Worm (Caenorhabditis elegans): Measurements from ENCODE around the gene ceh-75.

Gene ceh-75

DNA sequence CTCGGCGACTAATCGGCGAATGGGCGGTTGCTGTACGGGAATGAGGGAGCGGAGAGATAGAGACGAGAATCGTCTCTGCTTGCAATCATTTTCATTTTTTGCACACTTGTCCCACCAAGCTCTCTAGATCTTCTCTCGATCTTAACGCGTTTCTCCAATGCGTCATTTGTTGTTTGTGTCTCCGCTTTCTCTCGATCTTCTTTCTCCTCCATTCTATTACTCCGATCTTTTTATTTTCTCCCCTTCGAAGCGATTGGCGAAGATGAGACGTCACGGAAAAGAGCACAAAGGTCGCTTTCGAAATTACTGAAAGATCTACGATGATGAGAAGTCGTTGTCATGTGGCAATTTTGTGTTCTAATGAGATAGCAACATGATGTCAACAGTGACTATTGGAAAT lies 37.5 kb downstream of the ceh-75 start (continued):
- TF ChIP-seq unc-62 (GFP tag; optimal IDR thresholded peaks at IDR 0.05) = no peak
- TF ChIP-seq F16B12.6 (tag; optimal IDR thresholded peaks at IDR 0.05) = no peak

DNA sequence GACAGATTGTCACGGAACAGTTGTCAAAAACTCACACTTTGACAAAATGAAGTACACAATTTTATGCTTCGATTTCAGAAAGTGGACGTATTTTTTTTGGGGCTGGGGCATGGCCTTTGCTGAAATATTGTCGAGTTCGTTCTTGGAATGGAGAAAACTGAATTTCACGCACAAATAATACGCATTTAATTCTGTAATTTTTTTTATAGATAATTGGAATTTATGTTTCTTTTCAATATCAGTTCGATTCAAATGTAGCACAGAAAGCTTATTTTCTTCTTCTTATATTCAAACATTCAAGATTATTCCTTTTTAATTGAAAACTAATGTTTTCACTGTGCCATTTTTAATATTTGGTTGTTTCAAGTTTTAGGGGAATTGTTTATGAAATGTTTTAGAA lies 39.2 kb downstream of the ceh-75 start, which contains the start of gene T07C12.10:
Gene T07C12.10, minus strand, starts transcription at position 101 of the 400 bp plus-strand sequence.
- TF ChIP-seq irx-1 (tag; optimal IDR thresholded peaks at IDR 0.05) = no peak
- TF ChIP-seq lir-3 (tag; optimal IDR thresholded peaks at IDR 0.05; ENCODE audit: poor library complexity) = no peak
- TF ChIP-seq nhr-237 (tag; optimal IDR thresholded peaks at IDR 0.05) = no peak
- no peak for TF ChIP-seq lin-35 (GFP tag; optimal IDR thresholded peaks at IDR 0.05)
- no peak for TF ChIP-seq lin-39 (tag; optimal IDR thresholded peaks at IDR 0.05)
- TF ChIP-seq mep-1 (tag; optimal IDR thresholded peaks at IDR 0.05) = no peak
- no peak for TF ChIP-seq lin-14 (GFP tag; optimal IDR thresholded peaks at IDR 0.05)
- no peak for TF ChIP-seq sup-37 (GFP tag; optimal IDR thresholded peaks at IDR 0.05)

DNA sequence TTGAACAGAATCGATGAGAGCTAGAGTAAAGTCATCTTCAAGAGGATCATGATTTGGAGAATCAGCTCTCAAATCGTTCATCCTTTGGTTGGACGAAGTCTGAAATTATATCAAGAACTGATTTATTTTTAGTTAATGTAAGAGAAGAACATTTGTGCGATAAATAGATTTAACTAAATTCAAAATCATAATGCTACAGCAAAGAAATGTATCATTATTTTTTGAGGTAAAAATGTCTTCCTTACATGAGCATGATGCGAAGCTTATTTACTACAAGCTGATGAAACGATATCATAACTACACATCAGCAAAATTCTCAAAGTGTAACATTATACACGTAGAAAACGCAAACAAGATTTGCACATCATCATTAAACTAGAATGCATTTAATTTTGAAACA lies 41.3 kb downstream of the ceh-75 start, which contains the start of gene madf-4:
Gene madf-4, minus strand, starts transcription at position 101 of the 400 bp plus-strand sequence.
- no peak for TF ChIP-seq elt-3 (tag; optimal IDR thresholded peaks at IDR 0.05)
- no peak for TF ChIP-seq blmp-1 (tag; optimal IDR thresholded peaks at IDR 0.05)
- TF ChIP-seq nhr-20 (tag; optimal IDR thresholded peaks at IDR 0.05) = no peak
- TF ChIP-seq egl-27 (tag; optimal IDR thresholded peaks at IDR 0.05) = no peak
- no peak for TF ChIP-seq elt-2 (tag; optimal IDR thresholded peaks at IDR 0.05)
- TF ChIP-seq hpl-2 (GFP tag; optimal IDR thresholded peaks at IDR 0.05) = no peak
- no peak for TF ChIP-seq C34B4.2 (tag; optimal IDR thresholded peaks at IDR 0.05)
- TF ChIP-seq nhr-19 (GFP tag; conservative IDR thresholded peaks at IDR 0.05) = no peak
- no peak for TF ChIP-seq sox-4 (tag; optimal IDR thresholded peaks at IDR 0.05)
- no peak for TF ChIP-seq unc-86 (tag; optimal IDR thresholded peaks at IDR 0.05)
- TF ChIP-seq lin-35 (GFP tag; optimal IDR thresholded peaks at IDR 0.05) = no peak

DNA sequence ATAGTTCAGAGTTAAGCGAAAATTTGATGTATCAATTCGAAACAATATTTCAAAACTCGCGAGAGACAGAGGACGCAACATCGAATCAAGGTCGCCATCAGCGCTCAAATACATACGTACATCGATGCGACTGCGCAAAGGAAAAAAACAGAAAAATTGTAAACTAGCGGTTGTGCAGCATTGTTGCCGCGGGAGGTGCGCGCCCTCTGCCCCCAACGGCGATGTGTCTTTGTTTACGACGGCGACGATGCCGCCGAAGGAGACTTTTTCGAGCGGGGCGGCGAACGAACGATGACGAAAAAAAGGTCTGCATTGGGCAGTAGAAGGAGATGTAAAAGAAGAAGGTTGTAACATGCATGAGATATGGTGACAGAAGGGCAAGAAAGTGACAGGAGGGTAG lies 41.8 kb downstream of the ceh-75 start:
- TF ChIP-seq nhr-85 (tag) (peak; percentile 81), efl-1 (optimal IDR thresholded peaks at IDR 0.05) (no peak), efl-1 (GFP tag; optimal IDR thresholded peaks at IDR 0.05 in 1 of 2) (peak in 1 of 2 experiments; percentile 3), ces-1 (GFP tag; optimal IDR thresholded peaks at IDR 0.05) (no peak), lin-14 (GFP tag; optimal IDR thresholded peaks at IDR 0.05) (peak; percentile 64)

DNA sequence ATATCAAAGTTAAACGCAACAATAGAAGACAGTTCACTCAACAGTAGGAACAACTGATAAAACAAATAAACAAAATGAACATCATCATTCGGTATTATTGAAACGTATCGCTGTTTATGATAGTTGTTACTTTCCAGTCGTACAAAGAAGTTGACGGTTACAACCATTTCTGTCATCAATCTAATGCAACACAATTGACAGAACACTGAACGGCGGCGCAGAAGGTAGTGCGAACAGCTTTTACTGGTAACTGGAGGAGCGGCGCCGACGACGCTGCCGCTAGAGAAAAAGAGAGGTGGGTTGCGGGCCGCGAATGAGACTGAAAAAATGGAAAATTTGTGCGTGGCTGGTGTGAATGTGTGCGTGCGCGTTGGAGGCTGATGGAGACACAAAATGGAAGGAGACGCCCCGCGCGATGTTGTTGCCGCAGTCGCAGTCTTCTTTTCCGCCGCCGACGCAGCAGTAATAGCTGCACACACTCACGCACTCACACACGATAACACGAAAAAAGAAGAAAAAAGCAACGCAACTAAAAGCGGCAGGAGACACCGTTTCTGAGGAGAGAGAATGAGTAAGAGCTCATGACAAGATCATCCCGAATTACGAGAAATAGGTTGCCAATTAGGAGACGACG lies 43.1 kb downstream of the ceh-75 start:
- TF ChIP-seq lin-14 (GFP tag; optimal IDR thresholded peaks at IDR 0.05) (peak; percentile 54), dsc-1 (tag; optimal IDR thresholded peaks at IDR 0.05) (peak; percentile 32), nhr-19 (GFP tag; conservative IDR thresholded peaks at IDR 0.05) (no peak), tbx-2 (tag; optimal IDR thresholded peaks at IDR 0.05) (no peak), lsy-2 (tag; optimal IDR thresholded peaks at IDR 0.05) (no peak), ceh-63 (GFP tag; optimal IDR thresholded peaks at IDR 0.05) (no peak), efl-1 (optimal IDR thresholded peaks at IDR 0.05) (no peak), efl-1 (GFP tag; optimal IDR thresholded peaks at IDR 0.05 in 1 of 2) (peak in 1 of 2 experiments; percentile 88), isw-1 (GFP tag; IDR thresholded peaks at IDR 0.05) (no peak), fkh-8 (tag; optimal IDR thresholded peaks at IDR 0.05) (peak; percentile 50), unc-130 (tag; optimal IDR thresholded peaks at IDR 0.05) (no peak), nhr-47 (tag; optimal IDR thresholded peaks at IDR 0.05) (peak; percentile 1)

DNA sequence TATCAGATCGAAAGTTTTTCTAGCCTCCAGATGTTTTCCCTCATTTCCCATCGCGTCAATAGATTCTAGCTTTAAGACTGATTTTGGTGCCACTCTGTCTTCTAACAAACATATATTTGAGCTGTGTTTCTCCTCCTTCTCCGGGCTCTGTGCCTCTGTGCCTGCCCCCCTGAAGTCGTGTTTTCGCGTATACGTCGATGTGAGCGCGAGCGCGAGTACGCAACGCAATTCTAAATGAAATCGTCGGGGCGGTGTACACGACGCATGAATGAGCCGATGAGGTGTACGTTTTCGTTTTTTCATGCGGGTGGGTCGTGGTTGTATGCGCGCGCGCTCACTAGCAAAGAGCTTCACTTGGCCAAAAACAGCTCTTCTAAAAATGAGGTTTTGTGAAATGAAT lies 44.8 kb downstream of the ceh-75 start:
- TF ChIP-seq lin-14 (GFP tag; optimal IDR thresholded peaks at IDR 0.05) (peak; percentile 21), fkh-8 (tag; optimal IDR thresholded peaks at IDR 0.05) (peak; percentile 33), aly-2 (tag; optimal IDR thresholded peaks at IDR 0.05) (no peak), nhr-77 (tag; optimal IDR thresholded peaks at IDR 0.05) (no peak), snpc-4 (tag; optimal IDR thresholded peaks at IDR 0.05) (no peak)

Data from whole organism, L1 larva.